Fruit fly (Drosophila melanogaster) whole organism, embryonic: ENCODE data around the gene CG43401.

Experiments used
- Aef1 ChIP-seq: fragments of 200-800 bp; sonication (Bioruptor generic); IDR thresholded peaks from 3 replicates; pipeline ENCODE4 v1.3.6; 2022; ENCODE audit warnings: missing biosample characterization, missing genetic modification characterization
- Atf6 ChIP-seq: fragments of 200-800 bp; sonication (Bioruptor generic); IDR thresholded peaks from 2 replicates; pipeline ENCODE4 v1.3.6; 2022; ENCODE audit warnings: missing biosample characterization, missing genetic modification characterization
- Awh ChIP-seq: fragments of 200-800 bp; sonication (Bioruptor generic); IDR thresholded peaks from 2 replicates; pipeline ENCODE4, ENCODE4 v1.3.6; 2022; ENCODE audit warnings: missing biosample characterization, missing genetic modification characterization
- CG10209 ChIP-seq: fragments of 200-800 bp; sonication (Bioruptor generic); optimal IDR thresholded peaks from 3 replicates; lab custom pipeline; 2017; ENCODE audit warnings: missing biosample characterization, mild to moderate bottlenecking, missing genetic modification characterization, missing genetic modification reagents
- CG10979 ChIP-seq: fragments of 200-800 bp; sonication (Bioruptor generic); optimal IDR thresholded peaks from 2 replicates; lab custom pipeline; 2018; ENCODE audit warnings: missing biosample characterization, mild to moderate bottlenecking, missing genetic modification characterization, moderate library complexity
- CG11247 ChIP-seq: fragments of 200-800 bp; sonication (Bioruptor generic); IDR thresholded peaks from 2 replicates; pipeline ENCODE4 v1.3.6; 2022; ENCODE audit warnings: missing biosample characterization, missing genetic modification characterization
- CG11560 ChIP-seq: fragments of 200-800 bp; sonication (Bioruptor generic); IDR thresholded peaks from 3 replicates; pipeline ENCODE4 v1.3.6; 2022; ENCODE audit warnings: missing biosample characterization, missing genetic modification characterization
- CG12236 ChIP-seq: fragments of 200-800 bp; sonication (Bioruptor generic); optimal IDR thresholded peaks from 2 replicates; lab custom pipeline; 2016; ENCODE audit warnings: missing biosample characterization, missing genetic modification characterization
- CG15011 ChIP-seq: fragments of 200-800 bp; sonication (Bioruptor generic); optimal IDR thresholded peaks from 3 replicates; lab custom pipeline; 2018; ENCODE audit warnings: missing biosample characterization, mild to moderate bottlenecking, missing genetic modification characterization
- CG15269 ChIP-seq: fragments of 200-800 bp; sonication (Bioruptor generic); optimal IDR thresholded peaks from 2 replicates; lab custom pipeline; 2018; ENCODE audit warnings: missing biosample characterization, mild to moderate bottlenecking, missing genetic modification characterization, moderate library complexity
- CG15696 ChIP-seq: fragments of 200-800 bp; sonication (Bioruptor generic); optimal IDR thresholded peaks from 2 replicates; lab custom pipeline; 2019; ENCODE audit warnings: missing biosample characterization, mild to moderate bottlenecking, missing genetic modification characterization, moderate library complexity
- CG17328 ChIP-seq: fragments of 200-800 bp; sonication (Bioruptor generic); IDR thresholded peaks from 2 replicates; pipeline ENCODE4 v1.3.6; 2022; ENCODE audit warnings: missing biosample characterization, missing genetic modification characterization
- CG17568 ChIP-seq: fragments of 200-800 bp; sonication (Bioruptor generic); optimal IDR thresholded peaks from 2 replicates; lab custom pipeline; 2018; ENCODE audit warnings: missing biosample characterization, mild to moderate bottlenecking, missing genetic modification characterization, moderate library complexity
- CG31224 ChIP-seq: fragments of 200-800 bp; sonication (Bioruptor generic); IDR thresholded peaks from 2 replicates; pipeline ENCODE4 v1.3.6; 2022; ENCODE audit warnings: missing biosample characterization, missing genetic modification characterization
- CG3281 ChIP-seq: fragments of 200-800 bp; sonication (Bioruptor generic); optimal IDR thresholded peaks from 3 replicates; lab custom pipeline; 2017; ENCODE audit warnings: missing biosample characterization, mild to moderate bottlenecking, missing genetic modification characterization
- CG3407 ChIP-seq: fragments of 200-800 bp; sonication (Bioruptor generic); optimal IDR thresholded peaks from 2 replicates; lab custom pipeline; 2018; ENCODE audit warnings: missing biosample characterization, mild to moderate bottlenecking, missing genetic modification characterization
- CG34422 ChIP-seq: fragments of 200-800 bp; sonication (Bioruptor generic); IDR thresholded peaks from 3 replicates; pipeline ENCODE4 v1.3.6; 2022; ENCODE audit warnings: missing biosample characterization, missing genetic modification characterization
- CG4328 ChIP-seq: fragments of 200-800 bp; sonication (Bioruptor generic); optimal IDR thresholded peaks from 3 replicates; lab custom pipeline; 2017; ENCODE audit warnings: missing biosample characterization, missing genetic modification reagents, missing genetic modification characterization
- CG6813 ChIP-seq: fragments of 200-800 bp; sonication (Bioruptor generic); optimal IDR thresholded peaks from 2 replicates; lab custom pipeline; 2017; ENCODE audit warnings: missing biosample characterization, missing genetic modification characterization, mild to moderate bottlenecking, moderate library complexity, missing genetic modification reagents
- CG8388 ChIP-seq: fragments of 200-800 bp; sonication (Bioruptor generic); optimal IDR thresholded peaks from 2 replicates; lab custom pipeline; 2019; ENCODE audit warnings: missing biosample characterization, mild to moderate bottlenecking, missing genetic modification characterization, moderate library complexity
- CG8478 ChIP-seq: fragments of >200 bp; optimal IDR thresholded peaks from 2 replicates; lab custom pipeline; 2018
- CG8924 ChIP-seq: fragments of 200-800 bp; optimal IDR thresholded peaks from 3 replicates; lab custom pipeline; 2019; ENCODE audit warnings: missing biosample characterization, mild to moderate bottlenecking, missing genetic modification characterization, moderate library complexity
- Dbx ChIP-seq: fragments of 200-800 bp; sonication (Bioruptor generic); IDR thresholded peaks from 3 replicates; pipeline ENCODE4 v1.3.6; 2022; ENCODE audit warnings: missing biosample characterization, missing genetic modification characterization
- Dfd ChIP-seq, 2 experiments: fragments of >200 bp; optimal IDR thresholded peaks; 2 replicates each; lab custom pipeline; 2017; ENCODE audit warnings: missing biosample characterization in 2 of 2, missing genetic modification characterization in 2 of 2
- Dref ChIP-seq: fragments of 200-800 bp; sonication (Bioruptor generic); IDR thresholded peaks from 2 replicates; pipeline ENCODE4 v1.3.6; 2022; ENCODE audit warnings: missing biosample characterization, missing genetic modification characterization
- Hr39 ChIP-seq: fragments of >200 bp; optimal IDR thresholded peaks from 2 replicates; lab custom pipeline; 2017
- Hr51 ChIP-seq, 2 experiments: fragments of 200-800 bp; sonication (Bioruptor generic); optimal IDR thresholded peaks; 2 replicates in 1 of 2; 3 replicates in 1 of 2; lab custom pipeline; 2016 to 2018; ENCODE audit warnings: missing biosample characterization in 2 of 2, missing genetic modification characterization in 2 of 2, mild to moderate bottlenecking in 1 of 2, moderate library complexity in 1 of 2
- Med ChIP-seq: fragments of 200-800 bp; sonication (Bioruptor generic); peaks from one replicate; lab custom pipeline; 2016; ENCODE audit warnings: missing biosample characterization, missing genetic modification characterization, mild to moderate bottlenecking, inconsistent platforms, moderate library complexity
- Optix ChIP-seq: fragments of 200-800 bp; sonication (Bioruptor generic); IDR thresholded peaks from 3 replicates; pipeline ENCODE4 v1.3.6; 2022; ENCODE audit warnings: missing biosample characterization, missing genetic modification characterization
- PHDP ChIP-seq: fragments of 200-800 bp; sonication (Bioruptor generic); optimal IDR thresholded peaks from 3 replicates; lab custom pipeline; 2018; ENCODE audit warnings: missing biosample characterization, mild to moderate bottlenecking, missing genetic modification characterization, moderate library complexity
- Spps ChIP-seq: fragments of 200-800 bp; sonication (Bioruptor generic); optimal IDR thresholded peaks from 2 replicates; lab custom pipeline; 2018; ENCODE audit warnings: missing biosample characterization, mild to moderate bottlenecking, missing genetic modification characterization
- Xbp1 ChIP-seq: fragments of 200-800 bp; sonication (Bioruptor generic); optimal IDR thresholded peaks from 3 replicates; lab custom pipeline; 2016; ENCODE audit warnings: missing biosample characterization, mild to moderate bottlenecking, missing genetic modification characterization
- ab ChIP-seq: fragments of 200-800 bp; sonication (Bioruptor generic); optimal IDR thresholded peaks from 2 replicates; lab custom pipeline; 2016; ENCODE audit warnings: missing biosample characterization, missing genetic modification characterization
- ac ChIP-seq: fragments of 200-800 bp; sonication (Bioruptor generic); optimal IDR thresholded peaks from 3 replicates; lab custom pipeline; 2017; ENCODE audit warnings: missing biosample characterization, mild to moderate bottlenecking, missing genetic modification characterization
- bcd ChIP-seq: fragments of 200-800 bp; sonication (Bioruptor generic); optimal IDR thresholded peaks from 2 replicates; lab custom pipeline; 2017; ENCODE audit warnings: missing biosample characterization, mild to moderate bottlenecking, missing genetic modification characterization
- chn ChIP-seq: fragments of 200-800 bp; sonication (Bioruptor generic); optimal IDR thresholded peaks from 2 replicates; lab custom pipeline; 2016; ENCODE audit warnings: missing biosample characterization, missing genetic modification characterization
- da ChIP-seq: fragments of 200-800 bp; sonication (Bioruptor generic); optimal IDR thresholded peaks from 2 replicates; lab custom pipeline; 2016; ENCODE audit warnings: missing biosample characterization, missing genetic modification characterization
- grau ChIP-seq: fragments of 200-800 bp; optimal IDR thresholded peaks from 3 replicates; lab custom pipeline; 2019; ENCODE audit warnings: missing biosample characterization, mild to moderate bottlenecking, missing genetic modification characterization, moderate library complexity
- grn ChIP-seq: fragments of 200-800 bp; sonication (Bioruptor generic); optimal IDR thresholded peaks from 3 replicates; lab custom pipeline; 2017; ENCODE audit warnings: missing biosample characterization, missing genetic modification characterization
- insv ChIP-seq, 2 experiments: fragments of 200-800 bp; sonication (Bioruptor generic); optimal IDR thresholded peaks; 3 replicates each; lab custom pipeline; 2016 to 2018; ENCODE audit warnings: missing biosample characterization in 2 of 2, missing genetic modification characterization in 2 of 2
- kay ChIP-seq: fragments of 200-800 bp; sonication (Bioruptor generic); optimal IDR thresholded peaks from 2 replicates; lab custom pipeline; 2016; ENCODE audit warnings: missing biosample characterization, missing genetic modification characterization
- pfk ChIP-seq: fragments of 200-800 bp; sonication (Bioruptor generic); optimal IDR thresholded peaks from 2 replicates; lab custom pipeline; 2018; ENCODE audit warnings: missing biosample characterization, mild to moderate bottlenecking, missing genetic modification characterization, moderate library complexity
- pita ChIP-seq: fragments of 200-800 bp; sonication (Bioruptor generic); optimal IDR thresholded peaks from 2 replicates; lab custom pipeline; 2017; ENCODE audit warnings: missing biosample characterization, mild to moderate bottlenecking, missing genetic modification characterization
- repo ChIP-seq: fragments of 200-800 bp; sonication (Bioruptor generic); optimal IDR thresholded peaks from 2 replicates; lab custom pipeline; 2016; ENCODE audit warnings: missing biosample characterization, missing genetic modification characterization
- rib ChIP-seq: fragments of 200-800 bp; sonication (Bioruptor generic); IDR thresholded peaks from 2 replicates; pipeline ENCODE4 v1.3.6; 2022; ENCODE audit warnings: missing biosample characterization, missing genetic modification characterization
- run ChIP-seq: fragments of 200-800 bp; sonication (Bioruptor generic); optimal IDR thresholded peaks from 3 replicates; lab custom pipeline; 2018; ENCODE audit warnings: missing biosample characterization, mild to moderate bottlenecking, missing genetic modification characterization
- toy ChIP-seq: fragments of 200-800 bp; sonication (Bioruptor generic); IDR thresholded peaks from 2 replicates; pipeline ENCODE4 v1.3.6; 2022; ENCODE audit warnings: missing biosample characterization, missing genetic modification characterization
- tx ChIP-seq: fragments of 200-800 bp; sonication (Bioruptor generic); optimal IDR thresholded peaks from 2 replicates; lab custom pipeline; 2016; ENCODE audit warnings: missing biosample characterization, missing genetic modification characterization
- unpg ChIP-seq: fragments of 200-800 bp; sonication (Bioruptor generic); optimal IDR thresholded peaks from 3 replicates; lab custom pipeline; 2018; ENCODE audit warnings: missing biosample characterization, mild to moderate bottlenecking, missing genetic modification characterization, moderate library complexity
- wek ChIP-seq: fragments of 200-800 bp; sonication (Bioruptor generic); optimal IDR thresholded peaks from 3 replicates; lab custom pipeline; 2018; ENCODE audit warnings: missing biosample characterization, mild to moderate bottlenecking, missing genetic modification characterization, moderate library complexity
- z ChIP-seq: fragments of 200-800 bp; sonication (Bioruptor generic); IDR thresholded peaks from 3 replicates; pipeline ENCODE4 v1.3.6; 2022; ENCODE audit warnings: missing biosample characterization, missing genetic modification characterization
- zfh1 ChIP-seq: fragments of 200-800 bp; sonication (Bioruptor generic); IDR thresholded peaks from 3 replicates; pipeline ENCODE4 v1.3.6; 2022; ENCODE audit warnings: missing biosample characterization, missing genetic modification characterization

Gene CG43401

DNA sequence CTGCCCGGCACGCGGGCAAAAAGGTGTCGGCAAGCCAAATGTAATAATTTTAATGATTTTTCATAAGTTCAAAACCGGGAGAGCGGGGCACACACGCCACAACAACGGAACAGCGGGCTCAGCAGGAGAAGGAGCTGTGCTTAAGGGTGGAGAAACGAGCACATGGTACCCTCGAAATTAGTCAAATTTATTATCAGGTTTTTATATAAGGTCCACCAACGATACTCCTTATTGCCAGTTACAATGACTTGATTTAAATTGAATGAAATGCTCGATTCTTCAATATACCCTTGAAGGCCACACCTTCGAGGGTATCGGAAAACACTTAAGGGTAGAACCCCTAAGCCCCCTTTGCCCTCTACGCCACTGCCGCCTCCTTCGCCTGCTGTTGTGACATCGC is 45.2 kb downstream of the CG43401 start (continued):
- TF ChIP-seq CG17328 (peak; percentile 52; the same call in 1 of the 2 replicates), Aef1 (peak; percentile 23; the same call in 1 of the 3 replicates), chn (GFP tag; lab: Kevin White, UChicago) (peak; percentile 52), kay (GFP tag; lab: Kevin White, UChicago) (no peak), grn (GFP tag; lab: Kevin White, UChicago) (no peak), ab (GFP tag; lab: Kevin White, UChicago) (no peak), wek (GFP tag; lab: Kevin White, UChicago) (no peak), zfh1 (GFP tag; lab: Robert Waterston, UW) (peak; percentile 87), rib (GFP tag; lab: Robert Waterston, UW) (no peak), Atf6 (GFP tag; lab: Robert Waterston, UW) (peak; percentile 32; the same call in 1 of the 2 replicates), Awh (GFP tag; lab: Robert Waterston, UW) (peak; percentile 27; the same call in 1 of the 2 replicates), Spps (tag; lab: Kevin White, UChicago) (no peak), Xbp1 (GFP tag; lab: Kevin White, UChicago) (no peak), CG17568 (no peak), unpg (peak; percentile 29), Med (GFP tag; lab: Kevin White, UChicago) (peak; percentile 84), toy (no peak), CG8924 (tag; lab: Kevin White, UChicago) (peak; percentile 52), PHDP (tag; lab: Kevin White, UChicago) (no peak), CG15269 (tag; lab: Kevin White, UChicago) (peak; percentile 3), tx (GFP tag; lab: Kevin White, UChicago) (no peak), CG15696 (tag; lab: Kevin White, UChicago) (peak; percentile 39), run (no peak), CG4328 (GFP tag; lab: Kevin White, UChicago) (no peak), repo (GFP tag; lab: Kevin White, UChicago) (no peak), CG12236 (GFP tag; lab: Kevin White, UChicago) (no peak), da (GFP tag; lab: Kevin White, UChicago) (no peak), CG10979 (peak; percentile 64), Dfd (GFP tag; optimal IDR thresholded peaks at IDR 0.05; lab: Kevin White, UChicago) (no peak), CG15011 (GFP tag; lab: Kevin White, UChicago) (no peak), CG34422 (GFP tag; lab: Robert Waterston, UW) (no peak), Dref (GFP tag; lab: Robert Waterston, UW) (no peak), ac (GFP tag; lab: Kevin White, UChicago) (no peak), CG10209 (GFP tag; lab: Kevin White, UChicago) (no peak), insv (GFP tag; optimal IDR thresholded peaks at IDR 0.05; lab: Kevin White, UChicago) (no peak), pfk (no peak), bcd (peak; percentile 25), CG8388 (GFP tag; lab: Kevin White, UChicago) (peak; percentile 25), Hr39 (lab: Kevin White, UChicago) (no peak), CG11560 (no peak), z (GFP tag; lab: Robert Waterston, UW) (peak; percentile 46; the same call in 1 of the 3 replicates), Hr51 (GFP tag; optimal IDR thresholded peaks at IDR 0.05; lab: Kevin White, UChicago) (peak; percentile 4 to 14), CG11247 (GFP tag; lab: Robert Waterston, UW) (peak; percentile 46; the same call in 1 of the 2 replicates), Optix (GFP tag; lab: Robert Waterston, UW) (peak; percentile 64; the same call in 1 of the 3 replicates), Dbx (GFP tag; lab: Robert Waterston, UW) (0 out of 3 replicates have a peak, but pooled peaks have one; percentile 25), CG3281 (GFP tag; lab: Kevin White, UChicago) (no peak), CG3407 (GFP tag; lab: Kevin White, UChicago) (no peak), CG6813 (GFP tag; lab: Kevin White, UChicago) (peak; percentile 10), CG31224 (GFP tag; lab: Robert Waterston, UW) (no peak), pita (GFP tag; lab: Kevin White, UChicago) (no peak), grau (tag; lab: Kevin White, UChicago) (peak; percentile 26), CG8478 (lab: Kevin White, UChicago) (no peak)
